Worm (Caenorhabditis elegans): ENCODE data around the gene cnc-11.

Gene cnc-11

DNA sequence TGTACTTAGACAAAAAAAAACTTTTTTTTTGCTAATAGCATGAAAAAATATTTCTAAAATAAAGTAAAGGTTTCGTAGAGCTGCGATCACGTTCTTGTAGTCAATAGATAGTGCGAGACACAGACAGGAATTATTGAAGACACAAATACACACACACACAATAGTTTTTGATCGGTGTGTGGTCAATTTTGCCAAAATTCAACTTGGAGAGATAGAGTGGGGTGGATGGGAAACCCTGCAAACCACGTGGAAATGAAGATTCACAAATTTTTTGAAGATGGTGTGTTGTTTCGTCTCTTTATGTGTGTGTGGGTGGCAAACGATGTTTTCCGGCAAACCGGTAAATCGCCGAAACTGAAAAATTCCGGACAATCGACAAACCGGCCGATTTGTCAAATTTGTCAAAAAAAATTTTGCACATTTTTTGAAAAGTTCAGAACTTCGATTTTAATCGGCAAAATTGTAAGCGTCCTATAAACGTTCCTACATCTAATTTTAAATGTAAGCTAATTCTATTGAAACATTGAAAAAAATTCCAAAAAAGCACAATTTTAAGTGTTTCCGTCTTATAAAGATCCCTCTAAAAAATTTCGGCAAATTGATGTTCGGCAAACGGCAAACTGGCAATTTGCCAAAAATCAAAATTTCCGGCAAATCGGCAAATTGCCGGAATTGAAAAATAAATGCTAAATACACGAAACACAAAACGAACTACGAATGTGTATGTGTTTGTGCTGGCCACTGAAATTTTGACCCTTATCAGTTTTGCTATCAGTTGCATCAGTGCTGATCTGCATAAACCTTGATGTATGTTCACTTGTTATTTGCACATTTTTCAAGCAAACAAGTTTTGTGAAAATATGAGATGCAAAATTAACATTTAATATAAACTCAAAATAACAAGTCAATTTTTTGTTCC is 9.4 kb upstream of the cnc-11 start:
- peak; percentile 26 for TF ChIP-seq nhr-80 (tag; optimal IDR thresholded peaks at IDR 0.05)
- TF ChIP-seq Y67H2A.10 (GFP tag; conservative IDR thresholded peaks at IDR 0.05): no peak

DNA sequence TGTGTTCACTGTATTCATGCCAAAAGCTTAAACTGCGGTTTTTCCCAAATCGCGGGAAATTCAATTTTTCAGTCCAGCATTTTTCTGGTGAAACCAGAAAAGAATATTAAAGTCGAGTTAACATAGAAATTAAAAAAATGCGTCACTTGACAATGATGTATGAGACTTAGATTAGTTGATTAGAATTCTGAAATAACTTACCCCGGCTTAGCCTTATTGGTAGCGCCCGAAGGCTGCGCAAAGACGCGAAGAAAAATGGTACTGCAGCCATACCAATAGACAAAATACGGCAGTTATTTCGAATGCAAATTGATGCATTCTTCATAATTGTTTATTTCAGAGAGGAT is 8.8 kb upstream of the cnc-11 start:
- TF ChIP-seq ztf-26 (tag; optimal IDR thresholded peaks at IDR 0.05) (no peak), B0019.2 (GFP tag; conservative IDR thresholded peaks at IDR 0.05) (no peak), Y67H2A.10 (GFP tag; conservative IDR thresholded peaks at IDR 0.05) (no peak)

DNA sequence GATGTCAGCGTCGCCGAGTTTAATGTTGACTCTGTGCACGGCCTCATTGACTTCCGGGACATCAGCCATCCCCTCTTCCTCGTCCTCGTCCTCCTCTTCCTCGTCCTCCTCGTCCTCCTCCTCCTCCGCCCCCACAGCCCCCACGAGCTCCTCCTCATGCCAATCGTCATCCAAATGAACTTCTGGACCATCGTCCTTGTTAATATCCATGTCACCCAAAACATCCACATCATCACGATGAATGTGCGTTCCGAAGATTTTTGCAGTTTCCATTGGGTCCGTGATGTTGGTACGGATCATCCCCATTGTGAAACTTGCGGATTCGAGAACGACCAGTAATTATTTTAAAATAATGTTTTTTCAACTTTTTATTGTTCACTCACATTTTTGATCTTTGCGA is 7.7 kb upstream of the cnc-11 start:
- TF ChIP-seq ccch-3 (GFP tag; optimal IDR thresholded peaks at IDR 0.05) (no peak), aptf-3 (GFP tag; IDR thresholded peaks at IDR 0.05) (no peak), Y53G8AR.9 (GFP tag; conservative IDR thresholded peaks at IDR 0.05) (no peak), attf-6 (GFP tag; IDR thresholded peaks at IDR 0.05) (no peak), atf-7 (tag; optimal IDR thresholded peaks at IDR 0.05) (no peak), rcor-1 (GFP tag; IDR thresholded peaks at IDR 0.05) (no peak), egrh-3 (GFP tag; IDR thresholded peaks at IDR 0.05) (no peak), ztf-18 (tag; optimal IDR thresholded peaks at IDR 0.05) (no peak), lin-40 (tag; optimal IDR thresholded peaks at IDR 0.05) (no peak), lsl-1 (GFP tag; optimal IDR thresholded peaks at IDR 0.05) (no peak), B0336.3 (GFP tag; IDR thresholded peaks at IDR 0.05) (no peak), F52B5.7 (tag; optimal IDR thresholded peaks at IDR 0.05) (no peak), die-1 (tag; optimal IDR thresholded peaks at IDR 0.05) (no peak), B0019.2 (GFP tag; conservative IDR thresholded peaks at IDR 0.05) (no peak), mxl-1 (tag; optimal IDR thresholded peaks at IDR 0.05) (no peak), egl-18 (GFP tag; IDR thresholded peaks at IDR 0.05) (no peak), akir-1 (GFP tag; optimal IDR thresholded peaks at IDR 0.05) (no peak)

DNA sequence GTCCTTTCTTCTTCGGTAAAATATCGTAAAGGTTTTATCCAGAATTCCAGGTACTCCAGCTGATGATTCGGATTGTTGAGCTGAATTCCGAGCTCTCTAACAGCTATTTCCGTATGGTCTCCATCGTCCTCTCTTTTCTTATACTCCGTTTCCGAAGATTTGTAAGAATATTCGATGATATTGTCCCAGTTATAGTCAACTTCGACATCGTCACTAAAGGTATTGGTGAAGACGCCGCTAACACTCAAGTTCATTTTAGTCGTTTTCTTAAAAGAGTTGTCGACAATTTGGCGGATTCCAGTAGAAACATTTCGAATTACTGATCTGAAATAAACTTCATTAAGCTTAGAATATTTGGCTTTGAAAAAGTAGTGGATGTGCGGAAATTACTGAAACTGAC is 7.0 kb upstream of the cnc-11 start:
- no peak for TF ChIP-seq Y53G8AR.9 (GFP tag; conservative IDR thresholded peaks at IDR 0.05)
- no peak for TF ChIP-seq C06A6.2 (GFP tag; conservative IDR thresholded peaks at IDR 0.05)
- TF ChIP-seq cebp-2 (GFP tag; IDR thresholded peaks at IDR 0.05): no peak
- no peak for TF ChIP-seq T26A5.8 (tag; optimal IDR thresholded peaks at IDR 0.05)
- TF ChIP-seq attf-5 (GFP tag; optimal IDR thresholded peaks at IDR 0.05): no peak
- TF ChIP-seq F10E7.11 (tag; optimal IDR thresholded peaks at IDR 0.05): no peak
- no peak for TF ChIP-seq ZK185.1 (tag; optimal IDR thresholded peaks at IDR 0.05; ENCODE audit: poor library complexity, severe bottlenecking)
- TF ChIP-seq ccch-3 (GFP tag; optimal IDR thresholded peaks at IDR 0.05): no peak
- no peak for TF ChIP-seq ztf-25 (GFP tag; IDR thresholded peaks at IDR 0.05)
- no peak for TF ChIP-seq bed-1 (GFP tag; IDR thresholded peaks at IDR 0.05)
- no peak for TF ChIP-seq Y53F4B.3 (GFP tag; IDR thresholded peaks at IDR 0.05)
- TF ChIP-seq ets-4 (GFP tag; optimal IDR thresholded peaks at IDR 0.05): no peak
- no peak for TF ChIP-seq aptf-3 (GFP tag; IDR thresholded peaks at IDR 0.05)
- TF ChIP-seq F22D6.2 (tag; optimal IDR thresholded peaks at IDR 0.05): no peak
- TF ChIP-seq tbp1 (GFP tag; optimal IDR thresholded peaks at IDR 0.05): no peak
- TF ChIP-seq egrh-3 (GFP tag; IDR thresholded peaks at IDR 0.05): no peak
- TF ChIP-seq dpff-1 (tag; optimal IDR thresholded peaks at IDR 0.05): no peak
- no peak for TF ChIP-seq Y79H2A.3 (GFP tag; conservative IDR thresholded peaks at IDR 0.05)
